Fruit fly (Drosophila melanogaster): Measurements from ENCODE around the gene CG5850.

The CG5850 gene

dm6 chr2L:9972624-9973023, 8.9 kb upstream of the CG5850 start:
- TF ChIP-seq Myc (optimal IDR thresholded peaks at IDR 0.05) (no peak), OdsH (GFP tag; optimal IDR thresholded peaks at IDR 0.05) (no peak), GATAd (GFP tag; optimal IDR thresholded peaks at IDR 0.05) (no peak), tai (GFP tag; optimal IDR thresholded peaks at IDR 0.05) (no peak), Sp1 (GFP tag; optimal IDR thresholded peaks at IDR 0.05) (no peak), Mio (GFP tag; optimal IDR thresholded peaks at IDR 0.05) (no peak), jim (GFP tag; optimal IDR thresholded peaks at IDR 0.05) (no peak), Abd-B (GFP tag; optimal IDR thresholded peaks at IDR 0.05) (no peak), lola (GFP tag; optimal IDR thresholded peaks at IDR 0.05) (no peak), h (GFP tag; optimal IDR thresholded peaks at IDR 0.05) (no peak), N (GFP tag; optimal IDR thresholded peaks at IDR 0.05) (no peak), usp (GFP tag; optimal IDR thresholded peaks at IDR 0.05) (no peak), dsf (GFP tag; optimal IDR thresholded peaks at IDR 0.05; ENCODE audit: borderline replicate concordance) (no peak), rgr (GFP tag; optimal IDR thresholded peaks at IDR 0.05) (no peak), Rel (GFP tag; optimal IDR thresholded peaks at IDR 0.05) (no peak), Rel (tag; optimal IDR thresholded peaks at IDR 0.05) (no peak), CrebA (GFP tag; optimal IDR thresholded peaks at IDR 0.05; ENCODE audit: borderline replicate concordance) (no peak)

DNA sequence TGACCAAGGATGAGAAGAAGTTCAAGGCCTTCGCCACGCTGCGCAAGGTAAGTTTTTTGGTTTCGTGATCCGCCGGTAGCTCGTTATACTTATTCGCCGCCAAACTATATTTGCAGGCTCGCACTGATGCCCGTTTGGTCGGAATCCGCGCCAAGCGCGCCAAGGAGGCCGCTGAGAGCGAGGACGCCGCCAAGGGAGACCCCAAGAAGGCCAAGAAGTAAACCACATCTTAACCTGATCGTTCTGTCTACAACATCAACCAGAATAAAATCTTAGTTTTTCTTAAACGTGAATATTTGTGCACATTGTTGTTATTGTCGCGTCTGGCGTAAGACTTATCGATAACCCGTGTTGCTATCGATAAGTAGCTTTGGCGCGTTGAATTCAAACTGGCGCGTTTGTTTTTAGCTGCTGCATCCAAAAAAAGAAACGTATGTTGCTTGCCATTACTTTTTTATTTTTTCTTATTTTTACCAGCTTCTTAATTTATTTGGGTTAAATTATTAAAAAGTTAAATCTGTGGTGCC, 4.5 kb upstream of the CG5850 start:
- TF ChIP-seq sv (GFP tag; optimal IDR thresholded peaks at IDR 0.05) = no peak
- no peak for TF ChIP-seq fru (GFP tag; optimal IDR thresholded peaks at IDR 0.05)
- TF ChIP-seq Rel (GFP tag; optimal IDR thresholded peaks at IDR 0.05) = no peak
- TF ChIP-seq Rel (tag; optimal IDR thresholded peaks at IDR 0.05) = no peak
- TF ChIP-seq br (GFP tag; optimal IDR thresholded peaks at IDR 0.05) = no peak
- no peak for TF ChIP-seq GATAd (GFP tag; optimal IDR thresholded peaks at IDR 0.05)
- TF ChIP-seq dmrt93B (GFP tag; optimal IDR thresholded peaks at IDR 0.05) = no peak
- TF ChIP-seq CrebA (GFP tag; optimal IDR thresholded peaks at IDR 0.05; ENCODE audit: borderline replicate concordance) = no peak
- no peak for TF ChIP-seq jim (GFP tag; optimal IDR thresholded peaks at IDR 0.05)
- no peak for TF ChIP-seq Hr78 (GFP tag; optimal IDR thresholded peaks at IDR 0.05)
- TF ChIP-seq Hr83 (GFP tag; optimal IDR thresholded peaks at IDR 0.05; ENCODE audit: poor library complexity, severe bottlenecking) = no peak
- no peak for TF ChIP-seq lola (GFP tag; optimal IDR thresholded peaks at IDR 0.05)
- no peak for TF ChIP-seq N (GFP tag; optimal IDR thresholded peaks at IDR 0.05)
- no peak for TF ChIP-seq foxo (GFP tag; optimal IDR thresholded peaks at IDR 0.05)
- no peak for TF ChIP-seq Jra (GFP tag; optimal IDR thresholded peaks at IDR 0.05)
- no peak for TF ChIP-seq Dfd (GFP tag; optimal IDR thresholded peaks at IDR 0.05)
- TF ChIP-seq Dif (GFP tag; optimal IDR thresholded peaks at IDR 0.05; ENCODE audit: partially characterized antibody) = no peak
- no peak for TF ChIP-seq psq (GFP tag; optimal IDR thresholded peaks at IDR 0.05)
- TF ChIP-seq pan (optimal IDR thresholded peaks at IDR 0.05) = no peak
- TF ChIP-seq CG9705 (GFP tag; optimal IDR thresholded peaks at IDR 0.05) = no peak
- no peak for TF ChIP-seq Mio (GFP tag; optimal IDR thresholded peaks at IDR 0.05)

dm6 chr2L:9966983-9967737, 3.4 kb upstream of the CG5850 start, which contains the start of the genes Dref and RpL13:
Gene Dref, minus strand, starts transcription at chr2L:9967229.
Gene RpL13, plus strand, starts transcription at chr2L:9967313.
- TF ChIP-seq rgr (GFP tag; optimal IDR thresholded peaks at IDR 0.05) (peak; percentile 88), OdsH (GFP tag; optimal IDR thresholded peaks at IDR 0.05) (peak; percentile 88), brk (GFP tag; optimal IDR thresholded peaks at IDR 0.05) (no peak), fru (GFP tag; optimal IDR thresholded peaks at IDR 0.05) (peak; percentile 83), Dif (GFP tag; optimal IDR thresholded peaks at IDR 0.05; ENCODE audit: partially characterized antibody) (no peak), woc (GFP tag; optimal IDR thresholded peaks at IDR 0.05) (peak; percentile 53), dmrt93B (GFP tag; optimal IDR thresholded peaks at IDR 0.05) (peak; percentile 86), br (GFP tag; optimal IDR thresholded peaks at IDR 0.05) (peak; percentile 88), Hr83 (GFP tag; optimal IDR thresholded peaks at IDR 0.05; ENCODE audit: poor library complexity, severe bottlenecking) (peak; percentile 94), jim (GFP tag; optimal IDR thresholded peaks at IDR 0.05) (no peak), tai (GFP tag; optimal IDR thresholded peaks at IDR 0.05) (no peak), h (GFP tag; optimal IDR thresholded peaks at IDR 0.05) (peak; percentile 90), foxo (GFP tag; optimal IDR thresholded peaks at IDR 0.05) (peak; percentile 67 to 73), CG32264 (GFP tag; optimal IDR thresholded peaks at IDR 0.05) (peak; percentile 57), dsf (GFP tag; optimal IDR thresholded peaks at IDR 0.05; ENCODE audit: borderline replicate concordance) (peak; percentile 53), psq (GFP tag; optimal IDR thresholded peaks at IDR 0.05) (peak; percentile 60), Sp1 (GFP tag; optimal IDR thresholded peaks at IDR 0.05) (peak; percentile 93), Vsx2 (GFP tag; optimal IDR thresholded peaks at IDR 0.05; ENCODE audit: partially characterized antibody) (no peak), pan (optimal IDR thresholded peaks at IDR 0.05) (no peak), Hnf4 (GFP tag; optimal IDR thresholded peaks at IDR 0.05) (peak; percentile 84), sv (GFP tag; optimal IDR thresholded peaks at IDR 0.05) (peak; percentile 65), Myc (optimal IDR thresholded peaks at IDR 0.05) (peak; percentile 77), HLH106 (tag; optimal IDR thresholded peaks at IDR 0.05) (peak; percentile 81), Rel (GFP tag; optimal IDR thresholded peaks at IDR 0.05) (no peak), Rel (tag; optimal IDR thresholded peaks at IDR 0.05) (peak; percentile 80), Hr78 (GFP tag; optimal IDR thresholded peaks at IDR 0.05) (no peak), Jra (GFP tag; optimal IDR thresholded peaks at IDR 0.05) (peak; percentile 71), ey (GFP tag; optimal IDR thresholded peaks at IDR 0.05) (peak; percentile 74), Dfd (GFP tag; optimal IDR thresholded peaks at IDR 0.05) (no peak), CG9705 (GFP tag; optimal IDR thresholded peaks at IDR 0.05) (peak; percentile 88), N (GFP tag; optimal IDR thresholded peaks at IDR 0.05) (no peak), Mio (GFP tag; optimal IDR thresholded peaks at IDR 0.05) (peak; percentile 43)
